Fruit fly (Drosophila melanogaster): ENCODE data around the gene Klp31E.

Klp31E gene

DNA sequence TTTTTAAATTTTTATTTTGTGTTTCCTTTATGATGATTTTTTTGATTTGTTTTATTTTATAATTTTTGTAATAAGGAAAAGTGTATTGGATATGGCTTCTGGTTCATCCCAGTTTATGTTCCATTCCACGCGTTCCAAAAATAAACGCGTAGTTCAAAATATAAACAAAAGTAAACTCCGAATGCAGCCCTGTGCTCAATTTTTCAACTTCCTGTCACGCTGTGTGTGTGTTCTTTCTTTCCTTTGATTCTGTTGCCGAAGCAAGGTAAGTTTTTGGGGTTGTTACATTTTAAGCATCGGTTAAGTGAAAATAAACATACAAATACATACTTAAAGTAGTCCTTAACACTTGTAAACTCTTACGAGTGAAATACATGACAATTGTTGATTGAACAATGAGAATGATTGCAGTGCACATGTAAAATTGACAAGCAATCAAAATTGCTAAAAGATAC, 5.7 kb upstream of the Klp31E start, which contains the start of the genes Ip259 and RpS27A (continued):
- TF ChIP-seq trem (tag; optimal IDR thresholded peaks at IDR 0.05): peak; percentile 55
- no peak for TF ChIP-seq CG11560 (tag; IDR thresholded peaks at IDR 0.05)
- peak; percentile 2 for TF ChIP-seq gfzf (GFP tag; optimal IDR thresholded peaks at IDR 0.05)
- TF ChIP-seq HLH4C (GFP tag; IDR thresholded peaks at IDR 0.05; ENCODE audit: partially characterized antibody): no peak
- TF ChIP-seq chinmo (GFP tag; IDR thresholded peaks at IDR 0.05; ENCODE audit: partially characterized antibody): no peak
- peak; percentile 46 for TF ChIP-seq twi (tag; optimal IDR thresholded peaks at IDR 0.05)
- TF ChIP-seq dati (GFP tag; IDR thresholded peaks at IDR 0.05): peak; percentile 58
- peak; percentile 86 for TF ChIP-seq HLHmδ (GFP tag; optimal IDR thresholded peaks at IDR 0.05)
- TF ChIP-seq slou (GFP tag; optimal IDR thresholded peaks at IDR 0.05): peak; percentile 77
- peak; percentile 80 for TF ChIP-seq CG16779 (GFP tag; IDR thresholded peaks at IDR 0.05)
- TF ChIP-seq HHEX (GFP tag; optimal IDR thresholded peaks at IDR 0.05): peak; percentile 82
- TF ChIP-seq Camta (GFP tag; optimal IDR thresholded peaks at IDR 0.05): peak; percentile 81
- TF ChIP-seq CG10431 (GFP tag; optimal IDR thresholded peaks at IDR 0.05): peak; percentile 63
- TF ChIP-seq CG7963 (GFP tag; IDR thresholded peaks at IDR 0.05; ENCODE audit: partially characterized antibody): no peak
- no peak for TF ChIP-seq ash1 (GFP tag; optimal IDR thresholded peaks at IDR 0.05)
- no peak for TF ChIP-seq CG9215 (GFP tag; IDR thresholded peaks at IDR 0.05)
- no peak for TF ChIP-seq corto (GFP tag; optimal IDR thresholded peaks at IDR 0.05)
- TF ChIP-seq CG10147 (GFP tag; optimal IDR thresholded peaks at IDR 0.05): peak; percentile 66
- TF ChIP-seq da (GFP tag; optimal IDR thresholded peaks at IDR 0.05): peak; percentile 95
- peak; percentile 30 for TF ChIP-seq CG13123 (GFP tag; optimal IDR thresholded peaks at IDR 0.05)
- TF ChIP-seq CG6791 (GFP tag; IDR thresholded peaks at IDR 0.05; ENCODE audit: partially characterized antibody): no peak
- no peak for TF ChIP-seq Sin3A (optimal IDR thresholded peaks at IDR 0.05)
- TF ChIP-seq Six4 (GFP tag; optimal IDR thresholded peaks at IDR 0.05): peak; percentile 7
- TF ChIP-seq sisA (GFP tag; IDR thresholded peaks at IDR 0.05): no peak; the same call in 1 of the 2 replicates
- peak; percentile 63 for TF ChIP-seq tin (GFP tag; optimal IDR thresholded peaks at IDR 0.05)
- no peak; the same call in 2 of the 3 replicates for TF ChIP-seq Opbp (GFP tag; IDR thresholded peaks at IDR 0.05; ENCODE audit: partially characterized antibody)
- no peak for TF ChIP-seq klu (GFP tag; IDR thresholded peaks at IDR 0.05)
- peak; percentile 74 for TF ChIP-seq Lhr (GFP tag; optimal IDR thresholded peaks at IDR 0.05)
- TF ChIP-seq CG12659 (GFP tag; optimal IDR thresholded peaks at IDR 0.05): peak; percentile 90
- TF ChIP-seq al (GFP tag; IDR thresholded peaks at IDR 0.05): peak; percentile 56
- no peak for TF ChIP-seq run (tag; optimal IDR thresholded peaks at IDR 0.05)
- no peak for TF ChIP-seq pros (GFP tag; optimal IDR thresholded peaks at IDR 0.05)
- no peak; the same call in 1 of the 2 replicates for TF ChIP-seq tna (GFP tag; IDR thresholded peaks at IDR 0.05; ENCODE audit: partially characterized antibody)
- peak; percentile 41 for TF ChIP-seq eyg (GFP tag; optimal IDR thresholded peaks at IDR 0.05)
- TF ChIP-seq chn (GFP tag; optimal IDR thresholded peaks at IDR 0.05): peak; percentile 37
- TF ChIP-seq CG3847 (GFP tag; IDR thresholded peaks at IDR 0.05): peak; percentile 78

DNA sequence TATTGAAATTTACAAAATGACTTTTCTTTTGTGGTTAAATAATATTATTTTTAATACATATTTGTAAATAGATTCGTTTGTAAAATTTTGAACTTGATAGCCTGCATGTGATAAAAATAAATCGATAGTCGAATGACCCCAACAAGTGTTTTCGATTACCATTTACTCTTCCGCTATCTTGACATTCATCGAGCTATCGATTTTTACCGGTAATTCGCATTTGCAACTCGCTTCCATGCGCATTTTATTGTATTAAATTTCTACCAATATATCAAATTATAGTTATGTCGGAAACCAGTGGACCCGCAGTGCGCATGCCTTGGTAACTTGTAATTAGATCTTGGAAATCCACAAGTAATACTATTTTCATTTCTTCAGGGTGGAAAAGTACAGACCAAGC, 5.2 kb downstream of the Klp31E start, which contains the start of gene RfC3:
Gene RfC3, plus strand, starts transcription at position 210 of the 400 bp plus-strand sequence.
- no peak for TF ChIP-seq CG4820 (GFP tag; optimal IDR thresholded peaks at IDR 0.05)
- TF ChIP-seq phol (tag; optimal IDR thresholded peaks at IDR 0.05): no peak
- no peak for TF ChIP-seq dimm (GFP tag; IDR thresholded peaks at IDR 0.05)
- no peak for TF ChIP-seq da (GFP tag; optimal IDR thresholded peaks at IDR 0.05)
- peak; percentile 92 for TF ChIP-seq Dp (GFP tag; optimal IDR thresholded peaks at IDR 0.05)
- peak; percentile 96 for TF ChIP-seq zen2 (GFP tag; IDR thresholded peaks at IDR 0.05; ENCODE audit: partially characterized antibody)
- TF ChIP-seq chinmo (GFP tag; IDR thresholded peaks at IDR 0.05; ENCODE audit: partially characterized antibody): peak; percentile 84; the same call in 1 of the 4 replicates
- peak; percentile 38 for TF ChIP-seq YL-1 (GFP tag; optimal IDR thresholded peaks at IDR 0.05)
- TF ChIP-seq CG10274 (GFP tag; optimal IDR thresholded peaks at IDR 0.05): no peak
- TF ChIP-seq CG6791 (GFP tag; IDR thresholded peaks at IDR 0.05; ENCODE audit: partially characterized antibody): peak; percentile 89
- no peak for TF ChIP-seq CG16779 (GFP tag; IDR thresholded peaks at IDR 0.05)
- TF ChIP-seq dmrt11E (tag; optimal IDR thresholded peaks at IDR 0.05): no peak
- TF ChIP-seq trem (tag; optimal IDR thresholded peaks at IDR 0.05): peak; percentile 55
- peak; percentile 48 for TF ChIP-seq pfk (GFP tag; optimal IDR thresholded peaks at IDR 0.05)
- TF ChIP-seq CG13624 (GFP tag; optimal IDR thresholded peaks at IDR 0.05): no peak
- no peak for TF ChIP-seq slou (GFP tag; optimal IDR thresholded peaks at IDR 0.05)
- TF ChIP-seq CG17829 (tag; optimal IDR thresholded peaks at IDR 0.05): peak; percentile 2
- no peak for TF ChIP-seq ttk (GFP tag; IDR thresholded peaks at IDR 0.05)
- peak; percentile 75 for TF ChIP-seq unc-4 (GFP tag; IDR thresholded peaks at IDR 0.05; ENCODE audit: partially characterized antibody)
- peak; percentile 94 for TF ChIP-seq CG7963 (GFP tag; IDR thresholded peaks at IDR 0.05; ENCODE audit: partially characterized antibody)
- peak; percentile 94 for TF ChIP-seq CG2116 (GFP tag; optimal IDR thresholded peaks at IDR 0.05)

Data from whole organism, embryonic.